Fruit fly (Drosophila melanogaster) whole organism, embryonic: ENCODE results near the gene CG43672.
"Not testable (repeated sequence)": the region's sequence is repeated elsewhere in the genome, so short reads cannot be mapped to it uniquely, and the experiment has no call there.

Experiments
- Atf3 ChIP-seq: fragments of 200-800 bp; sonication (Bioruptor generic); optimal IDR thresholded peaks from 3 replicates; lab custom pipeline; 2016; ENCODE audit warnings: missing biosample characterization, missing genetic modification characterization
- Blimp-1 ChIP-seq: fragments of 200-800 bp; sonication (Bioruptor generic); optimal IDR thresholded peaks from 3 replicates; lab custom pipeline; 2018; ENCODE audit warnings: missing biosample characterization, missing genetic modification characterization, mild to moderate bottlenecking, moderate library complexity, missing genetic modification reagents
- CG10366 ChIP-seq: fragments of 200-800 bp; sonication (Bioruptor generic); IDR thresholded peaks from 2 replicates; pipeline ENCODE4 v1.3.6; 2022; ENCODE audit warnings: missing biosample characterization, missing genetic modification characterization
- CG14965 ChIP-seq: fragments of 200-800 bp; sonication (Bioruptor generic); optimal IDR thresholded peaks from 2 replicates; lab custom pipeline; 2016; ENCODE audit warnings: missing biosample characterization, missing genetic modification characterization, borderline replicate concordance
- CG4328 ChIP-seq: fragments of 200-800 bp; sonication (Bioruptor generic); optimal IDR thresholded peaks from 3 replicates; lab custom pipeline; 2017; ENCODE audit warnings: missing biosample characterization, missing genetic modification reagents, missing genetic modification characterization
- MTF-1 ChIP-seq: fragments of 200-800 bp; sonication (Bioruptor generic); optimal IDR thresholded peaks from 2 replicates; lab custom pipeline; 2018; ENCODE audit warnings: missing biosample characterization, mild to moderate bottlenecking, missing genetic modification characterization, borderline replicate concordance
- Rx ChIP-seq: fragments of 200-800 bp; sonication (Bioruptor generic); IDR thresholded peaks from 2 replicates; pipeline ENCODE4 v1.3.6; 2022; ENCODE audit warnings: missing biosample characterization, missing genetic modification characterization
- Six4 ChIP-seq: fragments of 200-800 bp; sonication (Bioruptor generic); optimal IDR thresholded peaks from 2 replicates; lab custom pipeline; 2016; ENCODE audit warnings: missing biosample characterization, missing genetic modification characterization
- btn ChIP-seq: fragments of 200-800 bp; sonication (Bioruptor generic); optimal IDR thresholded peaks from 2 replicates; lab custom pipeline; 2016; ENCODE audit warnings: missing biosample characterization, missing genetic modification characterization
- fru ChIP-seq: fragments of >200 bp; optimal IDR thresholded peaks from 2 replicates; lab custom pipeline; 2017
- grau ChIP-seq: fragments of 200-800 bp; optimal IDR thresholded peaks from 3 replicates; lab custom pipeline; 2019; ENCODE audit warnings: missing biosample characterization, mild to moderate bottlenecking, missing genetic modification characterization, moderate library complexity
- pb ChIP-seq: fragments of 200-800 bp; sonication (Bioruptor generic); optimal IDR thresholded peaks from 3 replicates; lab custom pipeline; 2016; ENCODE audit warnings: missing biosample characterization, missing genetic modification characterization
- schlank ChIP-seq: fragments of 200-800 bp; sonication (Bioruptor generic); optimal IDR thresholded peaks from 2 replicates; lab custom pipeline; 2018; ENCODE audit warnings: missing biosample characterization, mild to moderate bottlenecking, missing genetic modification characterization

DNA sequence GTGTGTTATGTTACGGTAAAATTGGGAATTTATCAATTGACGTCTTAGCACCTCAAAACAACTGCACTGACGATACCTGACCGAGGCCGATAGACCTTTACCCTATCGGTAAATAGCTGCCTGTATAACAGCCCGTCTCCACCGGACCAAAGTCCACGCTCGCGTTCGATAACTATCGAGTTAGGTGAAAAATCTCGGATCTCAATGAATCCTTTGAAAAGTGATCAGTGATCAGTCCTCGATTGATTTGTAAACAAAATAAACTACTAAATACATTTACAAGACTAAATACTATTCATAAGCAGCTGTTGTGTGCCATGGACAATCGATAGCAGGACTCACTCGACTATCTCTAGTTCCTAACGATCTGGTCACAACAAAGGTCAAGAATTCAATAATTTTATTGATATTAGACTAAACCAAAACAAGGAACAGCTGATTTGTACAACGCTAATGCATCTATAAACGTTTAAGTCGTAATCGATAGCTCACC is 23.2 kb downstream of the CG43672 start, which contains the start of gene sordd1:
- TF ChIP-seq schlank (tag; lab: Kevin White, UChicago); fru (lab: Kevin White, UChicago); Atf3; MTF-1 (GFP tag; lab: Kevin White, UChicago); btn (GFP tag; lab: Kevin White, UChicago); CG4328 (GFP tag; lab: Kevin White, UChicago); Six4 (GFP tag; lab: Kevin White, UChicago); Rx (GFP tag; lab: Robert Waterston, UW); CG14965 (GFP tag; lab: Kevin White, UChicago); Blimp-1 (GFP tag; lab: Kevin White, UChicago); pb (GFP tag; lab: Kevin White, UChicago); grau (tag; lab: Kevin White, UChicago); CG10366 (GFP tag; lab: Robert Waterston, UW): not testable (repeated sequence)
